Worm (Caenorhabditis elegans) whole organism, mixed stage, embryonic: ENCODE measurements around the gene Y43B11AR.1.

Experiments used
- blmp-1 ChIP-seq: fragments of 150-350 bp; optimal IDR thresholded peaks from 2 replicates; lab custom pipeline; 2014; ENCODE audit warnings: missing biosample characterization, missing genetic modification characterization
- ceh-39 ChIP-seq: fragments of 150-350 bp; optimal IDR thresholded peaks from 2 replicates; lab custom pipeline; 2014; ENCODE audit warnings: missing biosample characterization, missing genetic modification characterization
- elt-1 ChIP-seq: sonication (generic microtip); optimal IDR thresholded peaks from 2 replicates; lab custom pipeline; 2017; ENCODE audit warnings: missing genetic modification characterization, mild to moderate bottlenecking, missing compliant biosample characterization, antibody characterized with exemption, moderate library complexity, borderline replicate concordance; ENCODE audit not compliant: insufficient read depth
- lin-32 ChIP-seq: fragments of 200-800 bp; sonication (Bioruptor generic); optimal IDR thresholded peaks from 2 replicates; lab custom pipeline; 2018; ENCODE audit warnings: mild to moderate bottlenecking, missing genetic modification characterization, missing compliant biosample characterization
- nhr-12 ChIP-seq: fragments of 150-350 bp; optimal IDR thresholded peaks from 2 replicates; lab custom pipeline; 2014; ENCODE audit warnings: missing biosample characterization, missing genetic modification characterization
- nhr-237 ChIP-seq: fragments of 150-350 bp; optimal IDR thresholded peaks from 2 replicates; lab custom pipeline; 2014; ENCODE audit warnings: missing biosample characterization, missing genetic modification characterization
- nhr-28 ChIP-seq: fragments of 150-350 bp; optimal IDR thresholded peaks from 2 replicates; lab custom pipeline; 2014; ENCODE audit warnings: missing biosample characterization, missing genetic modification characterization
- nhr-76 ChIP-seq: sonication (generic microtip); optimal IDR thresholded peaks from 2 replicates; lab custom pipeline; 2017; ENCODE audit warnings: missing biosample characterization, missing genetic modification characterization
- pha-4 ChIP-seq: fragments of 150-350 bp; optimal IDR thresholded peaks from 2 replicates; lab custom pipeline; 2018; ENCODE audit warnings: missing biosample characterization, missing genetic modification reagents, missing genetic modification characterization
- snpc-4 ChIP-seq: fragments of 150-350 bp; optimal IDR thresholded peaks from 2 replicates; lab custom pipeline; 2014; ENCODE audit warnings: missing biosample characterization, missing genetic modification characterization
- tbx-8 ChIP-seq: fragments of 200-800 bp; sonication (Bioruptor generic); optimal IDR thresholded peaks from 2 replicates; lab custom pipeline; 2018; ENCODE audit warnings: mild to moderate bottlenecking, missing genetic modification characterization, moderate library complexity, missing compliant biosample characterization
- unc-62 ChIP-seq: fragments of 150-350 bp; optimal IDR thresholded peaks from 2 replicates; lab custom pipeline; 2014; ENCODE audit warnings: missing biosample characterization, missing genetic modification reagents, missing genetic modification characterization
- ztf-11 ChIP-seq: fragments of 150-350 bp; optimal IDR thresholded peaks from 2 replicates; lab custom pipeline; 2014; ENCODE audit warnings: missing biosample characterization, missing genetic modification characterization

ce11 chrIV:7039476-7040261, 41.6 kb upstream of the Y43B11AR.1 start, which contains the start of the genes cogc-2 and klp-18:
- TF ChIP-seq unc-62 (no peak), nhr-12 (tag; lab: Kevin White, UChicago) (no peak), ztf-11 (peak; percentile 65), tbx-8 (no peak), pha-4 (tag; lab: Kevin White, UChicago) (peak; percentile 44), blmp-1 (peak; percentile 60), elt-1 (peak; percentile 45), nhr-28 (tag; lab: Kevin White, UChicago) (no peak), ceh-39 (peak; percentile 24), nhr-237 (tag; lab: Kevin White, UChicago) (peak; percentile 84), snpc-4 (tag; lab: Kevin White, UChicago) (no peak), nhr-76 (peak; percentile 57), lin-32 (GFP tag; lab: Kevin White, UChicago) (peak; percentile 19)
